Fruit fly (Drosophila melanogaster) whole organism, adult: Measurements from ENCODE around the gene Pss.

ENCODE experiments used
- CG11617 ChIP-seq: fragments of 200-800 bp; sonication (Bioruptor generic); optimal IDR thresholded peaks from 2 replicates; lab custom pipeline; 2017; ENCODE audit warnings: mild to moderate bottlenecking, missing biosample characterization, missing genetic modification reagents, missing genetic modification characterization
- CG12768 ChIP-seq: fragments of 200-800 bp; sonication (Bioruptor generic); optimal IDR thresholded peaks from 2 replicates; lab custom pipeline; 2017; ENCODE audit warnings: missing biosample characterization, missing genetic modification characterization, mild to moderate bottlenecking, moderate library complexity, missing genetic modification reagents
- CG14711 ChIP-seq: fragments of 200-800 bp; sonication (Bioruptor generic); optimal IDR thresholded peaks from 2 replicates; lab custom pipeline; 2018; ENCODE audit warnings: missing biosample characterization, mild to moderate bottlenecking, missing genetic modification characterization, moderate library complexity
- CG1620 ChIP-seq: fragments of 200-800 bp; sonication (Bioruptor generic); optimal IDR thresholded peaks from 2 replicates; lab custom pipeline; 2016; ENCODE audit warnings: missing biosample characterization, missing genetic modification characterization
- CG33017 ChIP-seq: fragments of 200-800 bp; sonication (Bioruptor generic); optimal IDR thresholded peaks from 2 replicates; lab custom pipeline; 2018; ENCODE audit warnings: missing biosample characterization, mild to moderate bottlenecking, missing genetic modification characterization, moderate library complexity
- CG5204 ChIP-seq: fragments of 200-800 bp; sonication (Bioruptor generic); optimal IDR thresholded peaks from 2 replicates; lab custom pipeline; 2016; ENCODE audit warnings: missing biosample characterization, missing genetic modification characterization
- CG7045 ChIP-seq: fragments of 200-800 bp; sonication (Bioruptor generic); optimal IDR thresholded peaks from 2 replicates; lab custom pipeline; 2017; ENCODE audit warnings: missing biosample characterization, mild to moderate bottlenecking, missing genetic modification characterization
- CG7101 ChIP-seq: fragments of 200-800 bp; sonication (Bioruptor generic); optimal IDR thresholded peaks from 2 replicates; lab custom pipeline; 2018; ENCODE audit warnings: missing biosample characterization, mild to moderate bottlenecking, missing genetic modification characterization, moderate library complexity
- Clk ChIP-seq: fragments of 200-800 bp; sonication (Bioruptor generic); optimal IDR thresholded peaks from 2 replicates; lab custom pipeline; 2017; ENCODE audit warnings: missing biosample characterization, missing genetic modification characterization
- Crg-1 ChIP-seq: fragments of 200-800 bp; sonication (Bioruptor generic); optimal IDR thresholded peaks from 2 replicates; lab custom pipeline; 2016; ENCODE audit warnings: missing biosample characterization, missing genetic modification characterization
- Hr96 ChIP-seq: fragments of 200-800 bp; sonication (Bioruptor generic); optimal IDR thresholded peaks from 2 replicates; lab custom pipeline; 2016; ENCODE audit warnings: missing biosample characterization, missing genetic modification characterization
- Mnt ChIP-seq: fragments of 200-800 bp; sonication (Bioruptor generic); optimal IDR thresholded peaks from 2 replicates; lab custom pipeline; 2016; ENCODE audit warnings: missing biosample characterization, mild to moderate bottlenecking, missing genetic modification characterization
- bab1 ChIP-seq: fragments of 200-800 bp; sonication (Bioruptor generic); optimal IDR thresholded peaks from 3 replicates; lab custom pipeline; 2019; ENCODE audit warnings: missing biosample characterization, mild to moderate bottlenecking, missing genetic modification characterization, moderate library complexity
- cic ChIP-seq: fragments of 200-800 bp; sonication (Bioruptor generic); optimal IDR thresholded peaks from 2 replicates; lab custom pipeline; 2017; ENCODE audit warnings: missing biosample characterization, mild to moderate bottlenecking, missing genetic modification characterization, moderate library complexity
- cnc ChIP-seq, 2 experiments: fragments of >200 bp; optimal IDR thresholded peaks; 2 replicates each; lab custom pipeline; 2017
- kay ChIP-seq: fragments of 200-800 bp; sonication (Bioruptor generic); peaks from one replicate; lab custom pipeline; 2016; ENCODE audit warnings: missing biosample characterization, missing genetic modification characterization, borderline replicate concordance
- ovo ChIP-seq: fragments of 200-800 bp; sonication (Bioruptor generic); optimal IDR thresholded peaks from 2 replicates; lab custom pipeline; 2016; ENCODE audit warnings: missing biosample characterization, missing genetic modification characterization
- pad ChIP-seq: fragments of 200-800 bp; sonication (Bioruptor generic); optimal IDR thresholded peaks from 3 replicates; lab custom pipeline; 2017; ENCODE audit warnings: missing biosample characterization, missing genetic modification characterization, mild to moderate bottlenecking, moderate library complexity, missing genetic modification reagents
- tj ChIP-seq: fragments of 200-800 bp; sonication (Bioruptor generic); optimal IDR thresholded peaks from 3 replicates; lab custom pipeline; 2017; ENCODE audit warnings: missing biosample characterization, mild to moderate bottlenecking, missing genetic modification characterization, moderate library complexity
- toe ChIP-seq: fragments of 200-800 bp; sonication (Bioruptor generic); optimal IDR thresholded peaks from 2 replicates; lab custom pipeline; 2016; ENCODE audit warnings: missing biosample characterization, missing genetic modification characterization

Pss gene

dm6 chr3L:20514101-20514500 is 11.9 kb downstream of the Pss start:
- TF ChIP-seq CG14711, result no peak
- no peak for TF ChIP-seq CG33017 (tag; lab: Kevin White, UChicago)
- no peak for TF ChIP-seq CG12768 (GFP tag; lab: Kevin White, UChicago)
- no peak for TF ChIP-seq Crg-1 (GFP tag; lab: Kevin White, UChicago)
- peak; percentile 90 for TF ChIP-seq kay (GFP tag; lab: Kevin White, UChicago)
- TF ChIP-seq toe (GFP tag; lab: Kevin White, UChicago), result no peak
- TF ChIP-seq Hr96 (GFP tag; lab: Kevin White, UChicago), result no peak
- TF ChIP-seq bab1 (GFP tag; lab: Kevin White, UChicago), result no peak
- TF ChIP-seq tj (GFP tag; lab: Kevin White, UChicago), result no peak
- no peak for TF ChIP-seq CG1620
- TF ChIP-seq cic (GFP tag; lab: Kevin White, UChicago), result peak; percentile 24
- TF ChIP-seq CG7045, result no peak
- no peak for TF ChIP-seq CG11617 (GFP tag; lab: Kevin White, UChicago)
- no peak for TF ChIP-seq CG5204 (GFP tag; lab: Kevin White, UChicago)
- TF ChIP-seq Mnt (GFP tag; lab: Kevin White, UChicago), result no peak
- TF ChIP-seq ovo, result no peak
- TF ChIP-seq pad (GFP tag; lab: Kevin White, UChicago), result no peak

- TF ChIP-seq kay (GFP tag; lab: Kevin White, UChicago) (peak; percentile 79), CG12768 (GFP tag; lab: Kevin White, UChicago) (no peak), Mnt (GFP tag; lab: Kevin White, UChicago) (peak; percentile 10)
Measured at dm6 chr3L:20511499-20512108, 14.4 kb downstream of the Pss start.

- TF ChIP-seq CG1620 (peak; percentile 38), toe (GFP tag; lab: Kevin White, UChicago) (peak; percentile 45), CG11617 (GFP tag; lab: Kevin White, UChicago) (peak; percentile 90), pad (GFP tag; lab: Kevin White, UChicago) (peak; percentile 75), kay (GFP tag; lab: Kevin White, UChicago) (no peak), CG12768 (GFP tag; lab: Kevin White, UChicago) (peak; percentile 50), Hr96 (GFP tag; lab: Kevin White, UChicago) (peak; percentile 67), CG14711 (peak; percentile 57), tj (GFP tag; lab: Kevin White, UChicago) (peak; percentile 93), bab1 (GFP tag; lab: Kevin White, UChicago) (peak; percentile 84), CG33017 (tag; lab: Kevin White, UChicago) (peak; percentile 69), CG5204 (GFP tag; lab: Kevin White, UChicago) (peak; percentile 79), Crg-1 (GFP tag; lab: Kevin White, UChicago) (peak; percentile 32), CG7101 (tag; lab: Kevin White, UChicago) (peak; percentile 70), cnc (optimal IDR thresholded peaks at IDR 0.05; lab: Kevin White, UChicago) (no peak), ovo (no peak), Mnt (GFP tag; lab: Kevin White, UChicago) (peak; percentile 65), CG7045 (peak; percentile 74), cic (GFP tag; lab: Kevin White, UChicago) (peak; percentile 51), Clk (GFP tag; lab: Kevin White, UChicago) (peak; percentile 49)
Measured at dm6 chr3L:20509121-20509934, 16.6 kb downstream of the Pss start.

- TF ChIP-seq cnc (optimal IDR thresholded peaks at IDR 0.05; lab: Kevin White, UChicago) (no peak), CG11617 (GFP tag; lab: Kevin White, UChicago) (peak; percentile 87), bab1 (GFP tag; lab: Kevin White, UChicago) (peak; percentile 92), CG33017 (tag; lab: Kevin White, UChicago) (peak; percentile 89), Clk (GFP tag; lab: Kevin White, UChicago) (peak; percentile 81), Mnt (GFP tag; lab: Kevin White, UChicago) (peak; percentile 78), CG14711 (peak; percentile 86), CG7101 (tag; lab: Kevin White, UChicago) (peak; percentile 92), ovo (peak; percentile 52), Crg-1 (GFP tag; lab: Kevin White, UChicago) (peak; percentile 86), CG1620 (peak; percentile 84), kay (GFP tag; lab: Kevin White, UChicago) (peak; percentile 85), toe (GFP tag; lab: Kevin White, UChicago) (peak; percentile 90), cic (GFP tag; lab: Kevin White, UChicago) (peak; percentile 3), CG7045 (peak; percentile 86), CG5204 (GFP tag; lab: Kevin White, UChicago) (peak; percentile 87), Hr96 (GFP tag; lab: Kevin White, UChicago) (peak; percentile 85), pad (GFP tag; lab: Kevin White, UChicago) (peak; percentile 85), tj (GFP tag; lab: Kevin White, UChicago) (peak; percentile 72), CG12768 (GFP tag; lab: Kevin White, UChicago) (peak; percentile 93)
Measured at dm6 chr3L:20508136-20508635, 17.8 kb downstream of the Pss start.

- TF ChIP-seq CG7101 (tag; lab: Kevin White, UChicago) (no peak), CG1620 (peak; percentile 2), CG33017 (tag; lab: Kevin White, UChicago) (no peak), ovo (no peak), kay (GFP tag; lab: Kevin White, UChicago) (peak; percentile 85)
Measured at dm6 chr3L:20507552-20507951, 18.4 kb downstream of the Pss start.
